Worm (Caenorhabditis elegans) whole organism, L2 larva: ENCODE results near the gene dpf-1.

Source experiments
- dmd-4 ChIP-seq: sonication (generic microtip); optimal IDR thresholded peaks from 2 replicates; lab custom pipeline; 2017; ENCODE audit warnings: missing biosample characterization, missing genetic modification characterization
- nhr-11 ChIP-seq: fragments of 150-350 bp; optimal IDR thresholded peaks from 2 replicates; lab custom pipeline; 2014; ENCODE audit warnings: missing biosample characterization, missing genetic modification characterization
- nhr-237 ChIP-seq: fragments of 150-350 bp; optimal IDR thresholded peaks from 2 replicates; lab custom pipeline; 2014; ENCODE audit warnings: missing biosample characterization, missing genetic modification characterization
- nhr-25 ChIP-seq: fragments of 150-350 bp; sonication (generic microtip); optimal IDR thresholded peaks from 3 replicates; lab custom pipeline; 2014; ENCODE audit warnings: missing biosample characterization, missing genetic modification characterization

- TF ChIP-seq nhr-25 (tag; lab: Kevin White, UChicago) (no peak), nhr-237 (tag; lab: Kevin White, UChicago) (no peak), nhr-11 (tag; lab: Kevin White, UChicago) (no peak), dmd-4 (tag; lab: Kevin White, UChicago) (no peak)
Measured at ce11 chrV:15464402-15464801, 6.7 kb upstream of the dpf-1 start, which contains the start of gene rocf-1.
